Worm (Caenorhabditis elegans) whole organism, L4 larva: ENCODE data around the gene Y51A2B.8.

Experiments
- T26A8.4 ChIP-seq: fragments of 200-800 bp; sonication (Bioruptor generic); IDR thresholded peaks from 2 replicates; pipeline ENCODE4 v1.3.6; 2022; ENCODE audit warnings: missing genetic modification characterization, missing compliant biosample characterization
- nhr-76 ChIP-seq: fragments of 150-350 bp; optimal IDR thresholded peaks from 2 replicates; lab custom pipeline; 2014; ENCODE audit warnings: missing biosample characterization, missing genetic modification characterization

DNA sequence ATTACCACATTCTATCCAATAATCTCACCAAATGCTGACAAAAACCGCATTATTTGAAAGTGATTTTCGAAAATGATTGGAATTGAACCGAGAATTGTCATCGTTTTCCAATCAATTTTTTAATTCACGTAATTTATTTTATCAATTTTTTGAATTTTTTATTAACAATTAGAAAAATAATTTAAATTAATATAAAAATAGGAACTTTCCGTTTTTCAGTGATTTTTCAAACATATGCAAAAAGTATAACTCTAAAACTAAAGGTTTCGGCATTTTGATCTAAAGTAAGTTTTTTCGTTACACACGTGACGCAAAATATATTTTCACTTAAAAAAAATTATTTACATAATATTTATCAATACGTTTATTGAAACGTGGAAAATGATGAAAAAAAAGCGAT lies 15.3 kb downstream of the Y51A2B.8 start, which contains the start of gene Y51A2B.6:
- TF ChIP-seq nhr-76 (tag; lab: Kevin White, UChicago) (no peak), T26A8.4 (GFP tag; lab: Robert Waterston, UW) (no peak)
